Worm (Caenorhabditis elegans) whole organism, L3 larva: ENCODE results near the gene rog-1.

Source experiments
- R02D3.7 ChIP-seq: fragments of 150-350 bp; optimal IDR thresholded peaks from 2 replicates; lab custom pipeline; 2014; ENCODE audit warnings: missing biosample characterization, missing genetic modification characterization
- aly-2 ChIP-seq: fragments of 150-350 bp; optimal IDR thresholded peaks from 2 replicates; lab custom pipeline; 2014; ENCODE audit warnings: missing biosample characterization, missing genetic modification characterization
- ama-1 ChIP-seq: fragments of 150-350 bp; optimal IDR thresholded peaks from 2 replicates; lab custom pipeline; 2018
- ceh-16 ChIP-seq: sonication (generic microtip); optimal IDR thresholded peaks from 2 replicates; lab custom pipeline; 2017; ENCODE audit warnings: missing biosample characterization, missing genetic modification characterization
- ceh-28 ChIP-seq: fragments of 150-350 bp; optimal IDR thresholded peaks from 2 replicates; lab custom pipeline; 2014; ENCODE audit warnings: missing biosample characterization, missing genetic modification reagents, missing genetic modification characterization
- ceh-82 ChIP-seq: fragments of 150-350 bp; optimal IDR thresholded peaks from 2 replicates; lab custom pipeline; 2014; ENCODE audit warnings: missing biosample characterization, missing genetic modification characterization
- ceh-9 ChIP-seq: sonication (generic microtip); optimal IDR thresholded peaks from 2 replicates; lab custom pipeline; 2018; ENCODE audit warnings: missing biosample characterization, missing genetic modification characterization
- daf-12 ChIP-seq: fragments of 150-350 bp; optimal IDR thresholded peaks from 2 replicates; lab custom pipeline; 2014; ENCODE audit warnings: missing biosample characterization, missing genetic modification reagents, missing genetic modification characterization
- egl-27 ChIP-seq: sonication (generic microtip); optimal IDR thresholded peaks from 4 replicates; lab custom pipeline; 2017; ENCODE audit warnings: missing biosample characterization, missing genetic modification reagents, missing genetic modification characterization
- elt-2 ChIP-seq: sonication (generic microtip); optimal IDR thresholded peaks from 2 replicates; lab custom pipeline; 2016; ENCODE audit warnings: missing genetic modification reagents, mild to moderate bottlenecking, missing genetic modification characterization, missing compliant biosample characterization
- elt-3 ChIP-seq, 3 experiments: fragments of 150-350 bp in 1 of 3; sonication (generic microtip) in 2 of 3; optimal IDR thresholded peaks; 2 replicates in 2 of 3; 4 replicates in 1 of 3; lab custom pipeline; 2014 to 2017; ENCODE audit warnings: missing biosample characterization in 3 of 3, missing genetic modification characterization in 3 of 3
- eor-1 ChIP-seq, 2 experiments: fragments of 150-350 bp; optimal IDR thresholded peaks; 2 replicates each; lab custom pipeline; 2014 to 2018; ENCODE audit warnings: missing biosample characterization in 2 of 2, missing genetic modification characterization in 2 of 2
- fkh-10 ChIP-seq: sonication (generic microtip); optimal IDR thresholded peaks from 2 replicates; lab custom pipeline; 2017; ENCODE audit warnings: missing biosample characterization, missing genetic modification reagents, missing genetic modification characterization
- fos-1 ChIP-seq: fragments of 150-350 bp; optimal IDR thresholded peaks from 2 replicates; lab custom pipeline; 2014; ENCODE audit warnings: missing biosample characterization, missing genetic modification characterization
- jun-1 ChIP-seq: fragments of 150-350 bp; optimal IDR thresholded peaks from 2 replicates; lab custom pipeline; 2014; ENCODE audit warnings: missing biosample characterization, missing genetic modification reagents, missing genetic modification characterization
- lin-15B ChIP-seq: fragments of 150-350 bp; optimal IDR thresholded peaks from 2 replicates; lab custom pipeline; 2014; ENCODE audit warnings: missing biosample characterization, missing genetic modification characterization
- lsy-12 ChIP-seq: sonication (generic microtip); optimal IDR thresholded peaks from 2 replicates; lab custom pipeline; 2016; ENCODE audit warnings: mild to moderate bottlenecking, missing genetic modification characterization, missing compliant biosample characterization
- mdl-1 ChIP-seq: fragments of 150-350 bp; optimal IDR thresholded peaks from 2 replicates; lab custom pipeline; 2014; ENCODE audit warnings: missing biosample characterization, missing genetic modification characterization
- nfya-1 ChIP-seq: sonication (generic microtip); optimal IDR thresholded peaks from 2 replicates; lab custom pipeline; 2017; ENCODE audit warnings: missing genetic modification characterization, mild to moderate bottlenecking, missing compliant biosample characterization, antibody characterized with exemption, moderate library complexity; ENCODE audit not compliant: insufficient read depth
- nhr-11 ChIP-seq: fragments of 150-350 bp; optimal IDR thresholded peaks from 2 replicates; lab custom pipeline; 2014; ENCODE audit warnings: missing biosample characterization, missing genetic modification characterization
- nhr-12 ChIP-seq: fragments of 150-350 bp; optimal IDR thresholded peaks from 2 replicates; lab custom pipeline; 2014; ENCODE audit warnings: missing biosample characterization, missing genetic modification characterization
- nhr-237 ChIP-seq: fragments of 150-350 bp; optimal IDR thresholded peaks from 2 replicates; lab custom pipeline; 2014; ENCODE audit warnings: missing biosample characterization, missing genetic modification characterization
- nhr-25 ChIP-seq: sonication (generic microtip); optimal IDR thresholded peaks from 2 replicates; lab custom pipeline; 2017; ENCODE audit warnings: missing biosample characterization, missing genetic modification characterization
- nhr-28 ChIP-seq: fragments of 150-350 bp; optimal IDR thresholded peaks from 2 replicates; lab custom pipeline; 2014; ENCODE audit warnings: missing biosample characterization, missing genetic modification characterization
- nhr-43 ChIP-seq: sonication (generic microtip); optimal IDR thresholded peaks from 2 replicates; lab custom pipeline; 2016; ENCODE audit warnings: mild to moderate bottlenecking, missing genetic modification characterization, missing compliant biosample characterization; ENCODE audit not compliant: poor library complexity, severe bottlenecking
- nhr-76 ChIP-seq: fragments of 150-350 bp; sonication (generic microtip); optimal IDR thresholded peaks from 5 replicates; lab custom pipeline; 2014; ENCODE audit warnings: missing biosample characterization, missing genetic modification characterization
- pha-4 ChIP-seq: fragments of 150-350 bp; optimal IDR thresholded peaks from 2 replicates; lab custom pipeline; 2014; ENCODE audit warnings: missing biosample characterization, missing genetic modification reagents, missing genetic modification characterization
- pqm-1 ChIP-seq: fragments of 150-350 bp; optimal IDR thresholded peaks from 2 replicates; lab custom pipeline; 2017; ENCODE audit warnings: missing biosample characterization, missing genetic modification characterization, inconsistent platforms
- sea-2 ChIP-seq: fragments of 150-350 bp; sonication (generic microtip); optimal IDR thresholded peaks from 4 replicates; lab custom pipeline; 2014; ENCODE audit warnings: missing biosample characterization, missing genetic modification reagents, missing genetic modification characterization
- tbx-2 ChIP-seq: sonication (generic microtip); optimal IDR thresholded peaks from 2 replicates; lab custom pipeline; 2016; ENCODE audit warnings: mild to moderate bottlenecking, missing genetic modification characterization, missing compliant biosample characterization
- unc-62 ChIP-seq: fragments of 150-350 bp; sonication (generic microtip); optimal IDR thresholded peaks from 4 replicates; lab custom pipeline; 2014; ENCODE audit warnings: missing biosample characterization, missing genetic modification reagents, missing genetic modification characterization
- ztf-11 ChIP-seq: fragments of 150-350 bp; optimal IDR thresholded peaks from 2 replicates; lab custom pipeline; 2014; ENCODE audit warnings: missing biosample characterization, missing genetic modification characterization

rog-1 gene

ce11 chrII:1374889-1375288, at the start of gene rog-1:
Gene rog-1, minus strand, starts transcription at chrII:1374989.
- no peak for TF ChIP-seq nhr-76 (tag; lab: Kevin White, UChicago)
- no peak for TF ChIP-seq egl-27 (tag; lab: Kevin White, UChicago)
- no peak for TF ChIP-seq tbx-2
- no peak for TF ChIP-seq eor-1 (tag; optimal IDR thresholded peaks at IDR 0.05; lab: Kevin White, UChicago)
- TF ChIP-seq lin-15B (tag; lab: Kevin White, UChicago), result no peak
- no peak for TF ChIP-seq elt-3 (tag; optimal IDR thresholded peaks at IDR 0.05; lab: Kevin White, UChicago)
- no peak for TF ChIP-seq R02D3.7 (tag; lab: Kevin White, UChicago)
- TF ChIP-seq fkh-10, result no peak
- no peak for TF ChIP-seq ceh-28 (tag; lab: Kevin White, UChicago)
- TF ChIP-seq nhr-28, result no peak
- TF ChIP-seq ceh-9 (tag; lab: Kevin White, UChicago), result no peak
- no peak for TF ChIP-seq lsy-12
- no peak for TF ChIP-seq ceh-16 (tag; lab: Kevin White, UChicago)
- no peak for TF ChIP-seq nhr-237
- no peak for TF ChIP-seq nhr-11 (tag; lab: Kevin White, UChicago)
- TF ChIP-seq aly-2 (tag; lab: Kevin White, UChicago), result no peak
- no peak for TF ChIP-seq ztf-11 (tag; lab: Kevin White, UChicago)
- no peak for TF ChIP-seq daf-12

ce11 chrII:1423660-1424059, 48.9 kb upstream of the rog-1 start, which contains the start of gene Y51H7C.10:
Gene Y51H7C.10, minus strand, starts transcription at chrII:1423760.
- TF ChIP-seq ceh-9 (tag; lab: Kevin White, UChicago) (no peak), elt-2 (no peak), nhr-43 (tag; lab: Kevin White, UChicago) (no peak), egl-27 (tag; lab: Kevin White, UChicago) (no peak), ama-1 (lab: Kevin White, UChicago) (no peak), nhr-11 (tag; lab: Kevin White, UChicago) (no peak), lsy-12 (no peak), nhr-25 (tag; lab: Kevin White, UChicago) (no peak), mdl-1 (tag; lab: Kevin White, UChicago) (no peak), ceh-16 (tag; lab: Kevin White, UChicago) (no peak), pha-4 (tag; lab: Kevin White, UChicago) (no peak), aly-2 (tag; lab: Kevin White, UChicago) (no peak), nhr-76 (tag; lab: Kevin White, UChicago) (no peak), pqm-1 (no peak), sea-2 (GFP tag; lab: Kevin White, UChicago) (no peak), eor-1 (tag; optimal IDR thresholded peaks at IDR 0.05; lab: Kevin White, UChicago) (no peak), nhr-12 (tag; lab: Kevin White, UChicago) (no peak), fos-1 (tag; lab: Kevin White, UChicago) (no peak), ceh-28 (tag; lab: Kevin White, UChicago) (no peak), unc-62 (GFP tag; lab: Kevin White, UChicago) (no peak)

DNA sequence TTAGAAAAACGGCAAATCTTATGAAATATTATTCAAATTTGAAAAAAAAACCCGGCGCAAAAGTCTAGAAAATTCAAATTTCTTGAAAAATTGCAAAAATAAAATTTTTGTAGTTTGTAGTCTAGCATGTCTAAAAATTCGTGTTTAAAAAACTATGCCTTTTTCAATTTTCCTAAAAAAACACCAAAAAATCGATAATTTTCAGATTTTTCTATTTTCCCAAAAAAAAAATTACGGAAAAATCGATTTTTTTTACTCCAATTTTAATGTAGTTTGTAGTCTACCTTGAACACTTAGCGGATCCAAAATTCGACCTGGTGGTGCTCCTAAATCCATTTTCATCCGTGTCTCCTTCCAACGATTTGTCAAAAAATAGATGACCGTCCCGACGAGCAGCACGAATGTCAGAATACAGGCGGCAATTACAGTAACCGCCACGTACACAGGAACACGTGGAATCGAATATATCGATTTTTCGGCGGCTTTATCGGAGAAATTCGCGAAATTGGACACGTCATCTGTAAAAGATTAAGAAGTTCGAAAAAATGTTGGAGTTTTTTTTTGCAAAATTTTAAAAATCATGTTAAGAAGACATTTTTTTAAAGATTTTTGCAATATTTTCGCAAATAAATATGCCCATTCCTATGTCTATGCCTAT, 46.1 kb upstream of the rog-1 start:
- TF ChIP-seq fos-1 (tag; lab: Kevin White, UChicago), result no peak
- no peak for TF ChIP-seq ceh-82 (tag; lab: Kevin White, UChicago)
- TF ChIP-seq daf-12, result no peak
- TF ChIP-seq ceh-28 (tag; lab: Kevin White, UChicago), result peak; percentile 55
- TF ChIP-seq nhr-43 (tag; lab: Kevin White, UChicago), result no peak
- TF ChIP-seq nhr-28, result no peak

DNA sequence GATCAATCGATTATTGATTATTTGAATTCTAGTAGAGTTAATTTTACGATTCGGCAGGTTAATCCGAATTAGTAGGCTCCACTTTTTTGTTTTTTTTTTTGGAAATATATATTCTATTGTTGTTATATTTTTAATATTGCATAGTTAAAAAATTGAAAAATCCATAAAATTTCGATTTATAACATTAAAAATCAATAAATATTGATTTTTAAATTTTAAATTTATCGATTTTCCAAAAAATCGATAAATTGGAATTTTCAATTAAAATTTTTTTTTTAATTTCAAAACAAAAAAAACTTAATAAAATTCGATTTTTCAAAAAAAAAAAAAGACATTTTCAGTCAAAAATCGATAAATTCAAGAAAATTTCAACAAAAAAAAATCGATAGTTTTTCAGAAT, 45.2 kb upstream of the rog-1 start:
- TF ChIP-seq ceh-28 (tag; lab: Kevin White, UChicago) (peak; percentile 84), tbx-2 (no peak)

DNA sequence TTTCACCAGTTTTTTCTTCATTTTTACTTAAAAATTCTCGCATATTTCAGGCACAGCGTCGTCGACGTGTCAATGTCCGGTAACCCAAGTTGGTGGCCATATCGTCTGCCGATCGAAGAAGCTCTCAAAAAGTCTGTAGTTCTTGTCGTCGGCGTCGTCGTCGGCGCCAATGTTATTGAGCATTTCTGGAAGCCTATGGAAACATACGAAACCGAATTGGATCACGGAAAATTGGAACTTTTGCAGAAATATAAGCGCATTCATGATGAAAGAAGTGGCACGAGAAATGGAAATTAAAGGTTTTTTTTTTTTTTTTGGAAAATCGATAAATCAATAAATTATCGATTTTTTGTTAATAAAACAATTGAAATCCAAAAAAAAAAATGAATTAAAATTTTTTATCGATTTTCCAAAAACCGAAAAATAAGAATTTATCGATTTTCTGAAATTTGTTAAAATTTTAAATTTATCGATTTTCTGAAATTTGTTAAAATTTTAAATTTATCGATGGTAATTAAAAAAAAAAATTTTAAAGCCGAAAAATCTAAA, 37.6 kb upstream of the rog-1 start, which contains the start of gene alkb-1:
Gene alkb-1, plus strand, starts transcription at position 51 of the 549 bp plus-strand sequence.
- TF ChIP-seq jun-1 (tag; lab: Kevin White, UChicago) (no peak), ama-1 (lab: Kevin White, UChicago) (no peak), nfya-1 (tag; lab: Kevin White, UChicago) (no peak), fkh-10 (no peak), fos-1 (tag; lab: Kevin White, UChicago) (no peak), nhr-12 (tag; lab: Kevin White, UChicago) (no peak), pqm-1 (no peak), ceh-28 (tag; lab: Kevin White, UChicago) (peak; percentile 93)
